Fruit fly (Drosophila melanogaster) whole organism, embryonic: ENCODE results near the gene Mtl.

Source experiments
- B-H1 ChIP-seq: fragments of 200-800 bp; sonication (Bioruptor generic); IDR thresholded peaks from 3 replicates; pipeline ENCODE4 v1.3.6; 2022; ENCODE audit warnings: missing biosample characterization, missing genetic modification characterization
- C15 ChIP-seq: fragments of 200-800 bp; sonication (Bioruptor generic); IDR thresholded peaks from 3 replicates; pipeline ENCODE4 v1.3.6; 2022; ENCODE audit warnings: missing biosample characterization, missing genetic modification characterization
- CG1024 ChIP-seq: fragments of 200-800 bp; sonication (Bioruptor generic); IDR thresholded peaks from 2 replicates; pipeline ENCODE4 v1.3.6; 2022; ENCODE audit warnings: missing biosample characterization, missing genetic modification characterization
- CG12391 ChIP-seq: fragments of 200-800 bp; sonication (Bioruptor generic); optimal IDR thresholded peaks from 3 replicates; lab custom pipeline; 2018; ENCODE audit warnings: missing biosample characterization, mild to moderate bottlenecking, missing genetic modification characterization, moderate library complexity
- CG13775 ChIP-seq: fragments of 200-800 bp; sonication (Bioruptor generic); optimal IDR thresholded peaks from 3 replicates; lab custom pipeline; 2017; ENCODE audit warnings: missing biosample characterization, mild to moderate bottlenecking, missing genetic modification characterization
- CG15514 ChIP-seq: fragments of 200-800 bp; sonication (Bioruptor generic); optimal IDR thresholded peaks from 3 replicates; lab custom pipeline; 2017; ENCODE audit warnings: missing biosample characterization, missing genetic modification characterization, mild to moderate bottlenecking, moderate library complexity, missing genetic modification reagents
- CG15696 ChIP-seq: fragments of 200-800 bp; sonication (Bioruptor generic); optimal IDR thresholded peaks from 2 replicates; lab custom pipeline; 2019; ENCODE audit warnings: missing biosample characterization, mild to moderate bottlenecking, missing genetic modification characterization, moderate library complexity
- CG17328 ChIP-seq: fragments of 200-800 bp; sonication (Bioruptor generic); IDR thresholded peaks from 2 replicates; pipeline ENCODE4 v1.3.6; 2022; ENCODE audit warnings: missing biosample characterization, missing genetic modification characterization
- CG17829 ChIP-seq: fragments of 200-800 bp; optimal IDR thresholded peaks from 2 replicates; lab custom pipeline; 2019; ENCODE audit warnings: missing biosample characterization, mild to moderate bottlenecking, missing genetic modification characterization, moderate library complexity
- CG1792 ChIP-seq: fragments of 200-800 bp; sonication (Bioruptor generic); optimal IDR thresholded peaks from 2 replicates; lab custom pipeline; 2016; ENCODE audit warnings: missing biosample characterization, missing genetic modification characterization
- CG30403 ChIP-seq: fragments of 200-800 bp; sonication (Bioruptor generic); optimal IDR thresholded peaks from 3 replicates; lab custom pipeline; 2016; ENCODE audit warnings: missing biosample characterization, missing genetic modification characterization
- CG31388 ChIP-seq: fragments of 200-800 bp; sonication (Bioruptor generic); optimal IDR thresholded peaks from 2 replicates; lab custom pipeline; 2016; ENCODE audit warnings: missing biosample characterization, missing genetic modification characterization
- CG3838 ChIP-seq: fragments of 200-800 bp; sonication (Bioruptor generic); optimal IDR thresholded peaks from 3 replicates; lab custom pipeline; 2016; ENCODE audit warnings: missing biosample characterization, missing genetic modification characterization
- CG4617 ChIP-seq: fragments of 200-800 bp; sonication (Bioruptor generic); optimal IDR thresholded peaks from 3 replicates; lab custom pipeline; 2016; ENCODE audit warnings: missing biosample characterization, missing genetic modification characterization, borderline replicate concordance
- CG4820 ChIP-seq: fragments of 200-800 bp; sonication (Bioruptor generic); optimal IDR thresholded peaks from 3 replicates; lab custom pipeline; 2016; ENCODE audit warnings: missing biosample characterization, missing genetic modification characterization
- CG8359 ChIP-seq: fragments of 200-800 bp; sonication (Bioruptor generic); optimal IDR thresholded peaks from 2 replicates; lab custom pipeline; 2017; ENCODE audit warnings: missing biosample characterization, mild to moderate bottlenecking, missing genetic modification characterization, borderline replicate concordance
- Doc2 ChIP-seq: fragments of 200-800 bp; sonication (Bioruptor generic); IDR thresholded peaks from 2 replicates; pipeline ENCODE4 v1.3.6; 2022; ENCODE audit warnings: missing biosample characterization, missing genetic modification characterization
- Dp ChIP-seq: fragments of 200-800 bp; sonication (Bioruptor generic); optimal IDR thresholded peaks from 2 replicates; lab custom pipeline; 2018; ENCODE audit warnings: missing biosample characterization, mild to moderate bottlenecking, missing genetic modification characterization, moderate library complexity
- Hey ChIP-seq: fragments of 200-800 bp; sonication (Bioruptor generic); optimal IDR thresholded peaks from 3 replicates; lab custom pipeline; 2018; ENCODE audit warnings: missing biosample characterization, mild to moderate bottlenecking, missing genetic modification characterization
- Hsf ChIP-seq: fragments of 200-800 bp; sonication (Bioruptor generic); optimal IDR thresholded peaks from 3 replicates; lab custom pipeline; 2016; ENCODE audit warnings: missing biosample characterization, missing genetic modification characterization
- Kr ChIP-seq: fragments of 200-800 bp; sonication (Bioruptor generic); optimal IDR thresholded peaks from 2 replicates; lab custom pipeline; 2017; ENCODE audit warnings: missing biosample characterization, mild to moderate bottlenecking, missing genetic modification characterization
- MBD-R2 ChIP-seq: fragments of 200-800 bp; sonication (Bioruptor generic); IDR thresholded peaks from 2 replicates; pipeline ENCODE4 v1.3.6; 2022; ENCODE audit warnings: missing biosample characterization, missing genetic modification characterization
- Mes4 ChIP-seq: fragments of 200-800 bp; sonication (Bioruptor generic); optimal IDR thresholded peaks from 2 replicates; lab custom pipeline; 2016; ENCODE audit warnings: missing biosample characterization, missing genetic modification characterization
- NfI ChIP-seq: fragments of 200-800 bp; sonication (Bioruptor generic); optimal IDR thresholded peaks from 3 replicates; lab custom pipeline; 2018; ENCODE audit warnings: missing biosample characterization, mild to moderate bottlenecking, missing genetic modification characterization, moderate library complexity
- Six4 ChIP-seq: fragments of 200-800 bp; sonication (Bioruptor generic); optimal IDR thresholded peaks from 2 replicates; lab custom pipeline; 2016; ENCODE audit warnings: missing biosample characterization, missing genetic modification characterization
- btn ChIP-seq: fragments of 200-800 bp; sonication (Bioruptor generic); optimal IDR thresholded peaks from 2 replicates; lab custom pipeline; 2016; ENCODE audit warnings: missing biosample characterization, missing genetic modification characterization
- cad ChIP-seq: fragments of >200 bp; optimal IDR thresholded peaks from 2 replicates; lab custom pipeline; 2017; ENCODE audit warnings: missing biosample characterization, missing genetic modification characterization
- chn ChIP-seq: fragments of 200-800 bp; sonication (Bioruptor generic); optimal IDR thresholded peaks from 2 replicates; lab custom pipeline; 2016; ENCODE audit warnings: missing biosample characterization, missing genetic modification characterization
- croc ChIP-seq: fragments of 200-800 bp; sonication (Bioruptor generic); conservative IDR thresholded peaks from 3 replicates; pipeline ENCODE4 v1.3.6; 2022; ENCODE audit warnings: missing biosample characterization, missing genetic modification characterization
- dati ChIP-seq: fragments of 200-800 bp; sonication (Bioruptor generic); IDR thresholded peaks from 2 replicates; pipeline ENCODE4 v1.3.6; 2022; ENCODE audit warnings: missing biosample characterization, missing genetic modification characterization
- ems ChIP-seq: fragments of 200-800 bp; sonication (Bioruptor generic); optimal IDR thresholded peaks from 3 replicates; lab custom pipeline; 2016; ENCODE audit warnings: missing biosample characterization, missing genetic modification characterization
- gce ChIP-seq: fragments of 200-800 bp; sonication (Bioruptor generic); IDR thresholded peaks from 3 replicates; pipeline ENCODE4 v1.3.6; 2022; ENCODE audit warnings: missing biosample characterization, missing genetic modification characterization
- gro ChIP-seq: fragments of 200-800 bp; sonication (Bioruptor generic); optimal IDR thresholded peaks from 2 replicates; lab custom pipeline; 2016; ENCODE audit warnings: missing biosample characterization, missing genetic modification characterization
- ham ChIP-seq: fragments of 200-800 bp; sonication (Bioruptor generic); IDR thresholded peaks from 2 replicates; pipeline ENCODE4 v1.3.6; 2022; ENCODE audit warnings: missing biosample characterization, missing genetic modification characterization
- hb ChIP-seq: fragments of 200-800 bp; sonication (Bioruptor generic); IDR thresholded peaks from 3 replicates; pipeline ENCODE4 v1.3.6; 2022; ENCODE audit warnings: missing biosample characterization, missing genetic modification characterization; ENCODE audit not compliant: partially characterized antibody
- hbn ChIP-seq: fragments of 200-800 bp; sonication (Bioruptor generic); IDR thresholded peaks from 2 replicates; pipeline ENCODE4 v1.3.6; 2022; ENCODE audit warnings: missing biosample characterization, missing genetic modification characterization; ENCODE audit not compliant: partially characterized antibody
- inv ChIP-seq: fragments of 200-800 bp; sonication (Bioruptor generic); IDR thresholded peaks from 2 replicates; pipeline ENCODE4 v1.3.6; 2022; ENCODE audit warnings: missing biosample characterization, missing genetic modification characterization; ENCODE audit not compliant: partially characterized antibody
- lmd ChIP-seq: fragments of 200-800 bp; sonication (Bioruptor generic); IDR thresholded peaks from 2 replicates; pipeline ENCODE4 v1.3.6; 2022; ENCODE audit warnings: missing biosample characterization, missing genetic modification characterization
- nau ChIP-seq: fragments of 200-800 bp; sonication (Bioruptor generic); optimal IDR thresholded peaks from 3 replicates; lab custom pipeline; 2017; ENCODE audit warnings: missing biosample characterization, mild to moderate bottlenecking, missing genetic modification characterization, missing genetic modification reagents
- org-1 ChIP-seq: fragments of 200-800 bp; sonication (Bioruptor generic); optimal IDR thresholded peaks from 2 replicates; lab custom pipeline; 2017; ENCODE audit warnings: missing biosample characterization, missing genetic modification characterization
- phol ChIP-seq: fragments of 200-800 bp; sonication (Bioruptor generic); optimal IDR thresholded peaks from 3 replicates; lab custom pipeline; 2018; ENCODE audit warnings: missing biosample characterization, mild to moderate bottlenecking, missing genetic modification characterization, moderate library complexity
- pzg ChIP-seq: fragments of 200-800 bp; sonication (Bioruptor generic); optimal IDR thresholded peaks from 3 replicates; lab custom pipeline; 2018; ENCODE audit warnings: missing biosample characterization, mild to moderate bottlenecking, missing genetic modification characterization, moderate library complexity
- rib ChIP-seq: fragments of 200-800 bp; sonication (Bioruptor generic); IDR thresholded peaks from 2 replicates; pipeline ENCODE4 v1.3.6; 2022; ENCODE audit warnings: missing biosample characterization, missing genetic modification characterization
- sim ChIP-seq: fragments of 200-800 bp; sonication (Bioruptor generic); IDR thresholded peaks from 2 replicates; pipeline ENCODE4 v1.3.6; 2022; ENCODE audit warnings: missing biosample characterization, missing genetic modification characterization
- slbo ChIP-seq: fragments of 200-800 bp; sonication (Bioruptor generic); IDR thresholded peaks from 2 replicates; pipeline ENCODE4 v1.3.6; 2022; ENCODE audit warnings: missing biosample characterization, missing genetic modification characterization
- sna ChIP-seq: fragments of 200-800 bp; sonication (Bioruptor generic); IDR thresholded peaks from 2 replicates; pipeline ENCODE4 v1.3.6; 2022; ENCODE audit warnings: missing biosample characterization, missing genetic modification characterization; ENCODE audit not compliant: partially characterized antibody
- sr ChIP-seq: fragments of 200-800 bp; sonication (Bioruptor generic); IDR thresholded peaks from 3 replicates; pipeline ENCODE4 v1.3.6; 2022; ENCODE audit warnings: missing biosample characterization, missing genetic modification characterization
- tio ChIP-seq: fragments of 200-800 bp; sonication (Bioruptor generic); optimal IDR thresholded peaks from 2 replicates; lab custom pipeline; 2017; ENCODE audit warnings: missing biosample characterization, missing genetic modification characterization, inconsistent platforms
- trem ChIP-seq: fragments of 200-800 bp; optimal IDR thresholded peaks from 3 replicates; lab custom pipeline; 2019; ENCODE audit warnings: missing biosample characterization, mild to moderate bottlenecking, missing genetic modification characterization, moderate library complexity
- tup ChIP-seq: fragments of 200-800 bp; sonication (Bioruptor generic); optimal IDR thresholded peaks from 2 replicates; lab custom pipeline; 2016; ENCODE audit warnings: missing biosample characterization, mild to moderate bottlenecking, missing genetic modification characterization, moderate library complexity
- usp ChIP-seq: fragments of >200 bp; optimal IDR thresholded peaks from 2 replicates; lab custom pipeline; 2017; ENCODE audit warnings: missing biosample characterization, missing genetic modification characterization

The Mtl gene

DNA sequence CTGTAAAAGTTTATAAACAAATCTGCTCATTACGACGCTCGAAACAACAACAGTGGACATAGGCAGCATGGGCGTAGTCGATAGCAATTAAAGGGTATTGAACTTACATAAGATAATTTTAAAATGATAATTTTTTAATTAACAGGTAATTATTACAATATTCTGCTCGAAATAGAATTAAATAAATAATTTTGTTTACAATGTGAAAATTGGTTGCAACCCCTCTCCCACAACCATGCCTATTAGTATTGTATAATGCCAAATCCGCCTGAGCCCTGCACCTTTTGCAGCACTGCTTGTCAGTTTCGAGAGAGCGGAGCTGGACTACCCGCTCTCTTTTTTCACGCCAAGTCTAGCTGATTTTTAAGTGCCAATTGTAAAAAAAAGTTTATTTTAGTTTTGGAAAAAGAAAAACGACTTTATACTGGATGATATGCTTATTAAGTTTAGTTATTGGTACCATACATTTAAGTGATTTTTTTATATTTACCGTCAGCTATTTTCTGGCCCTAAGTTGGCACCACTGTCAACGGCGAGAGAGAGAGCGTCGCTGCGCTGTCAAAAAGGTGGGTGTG, at the start of gene Mtl, which contains the start of gene CG5611 (continued):
- peak; percentile 100 for TF ChIP-seq CG13775 (GFP tag; lab: Kevin White, UChicago)
- peak; percentile 100 for TF ChIP-seq gce
- no peak for TF ChIP-seq sna
- TF ChIP-seq usp (GFP tag; lab: Kevin White, UChicago): no peak
- TF ChIP-seq CG1792 (GFP tag; lab: Kevin White, UChicago): peak; percentile 95
- peak; percentile 100 for TF ChIP-seq CG17328
- TF ChIP-seq tio: peak; percentile 99
- peak; percentile 99 for TF ChIP-seq sr (GFP tag; lab: Robert Waterston, UW)
- TF ChIP-seq CG3838 (GFP tag; lab: Kevin White, UChicago): peak; percentile 97
- TF ChIP-seq C15 (GFP tag; lab: Robert Waterston, UW): peak; percentile 99
- peak; percentile 100 for TF ChIP-seq slbo (GFP tag; lab: Robert Waterston, UW)
- TF ChIP-seq btn (GFP tag; lab: Kevin White, UChicago): peak; percentile 87
- TF ChIP-seq phol (tag; lab: Kevin White, UChicago): peak; percentile 100
- TF ChIP-seq CG4617 (GFP tag; lab: Kevin White, UChicago): peak; percentile 100
- peak; percentile 99 for TF ChIP-seq dati (GFP tag; lab: Robert Waterston, UW)
- TF ChIP-seq ems (GFP tag; lab: Kevin White, UChicago): peak; percentile 98
- peak; percentile 100 for TF ChIP-seq lmd
- TF ChIP-seq croc: peak; percentile 100
- peak; percentile 100 for TF ChIP-seq CG30403 (GFP tag; lab: Kevin White, UChicago)
- TF ChIP-seq Hey (tag; lab: Kevin White, UChicago): peak; percentile 97
- peak; percentile 97 for TF ChIP-seq trem (tag; lab: Kevin White, UChicago)
- peak; percentile 35; the same call in 1 of the 2 replicates for TF ChIP-seq hbn
- TF ChIP-seq CG15514 (GFP tag; lab: Kevin White, UChicago): peak; percentile 95
- peak; percentile 80 for TF ChIP-seq Kr (GFP tag; lab: Kevin White, UChicago)
- TF ChIP-seq sim (GFP tag; lab: Robert Waterston, UW): peak; percentile 99
- TF ChIP-seq inv (GFP tag; lab: Robert Waterston, UW): no peak
- peak; percentile 100 for TF ChIP-seq MBD-R2 (GFP tag; lab: Robert Waterston, UW)
- TF ChIP-seq Dp (GFP tag; lab: Kevin White, UChicago): peak; percentile 41
- TF ChIP-seq ham (GFP tag; lab: Robert Waterston, UW): peak; percentile 99
- peak; percentile 96 for TF ChIP-seq CG8359 (GFP tag; lab: Kevin White, UChicago)
- peak; percentile 100 for TF ChIP-seq NfI
- peak; percentile 100 for TF ChIP-seq CG15696 (tag; lab: Kevin White, UChicago)
- TF ChIP-seq rib (GFP tag; lab: Robert Waterston, UW): peak; percentile 100
- peak; percentile 64 for TF ChIP-seq pzg (GFP tag; lab: Kevin White, UChicago)
- peak; percentile 99 for TF ChIP-seq CG4820 (GFP tag; lab: Kevin White, UChicago)
- peak; percentile 99 for TF ChIP-seq Doc2 (GFP tag; lab: Robert Waterston, UW)
- peak; percentile 99 for TF ChIP-seq Six4 (GFP tag; lab: Kevin White, UChicago)
- TF ChIP-seq chn (GFP tag; lab: Kevin White, UChicago): peak; percentile 99
- TF ChIP-seq gro: peak; percentile 97
- TF ChIP-seq CG12391 (tag; lab: Kevin White, UChicago): peak; percentile 100
- TF ChIP-seq CG17829 (tag; lab: Kevin White, UChicago): peak; percentile 100
- peak; percentile 99 for TF ChIP-seq CG31388 (GFP tag; lab: Kevin White, UChicago)
- no peak for TF ChIP-seq hb (GFP tag; lab: Robert Waterston, UW)
- peak; percentile 98 for TF ChIP-seq CG1024 (GFP tag; lab: Robert Waterston, UW)
- peak; percentile 100 for TF ChIP-seq B-H1
- peak; percentile 99 for TF ChIP-seq Hsf
- peak; percentile 99 for TF ChIP-seq nau
- TF ChIP-seq Mes4 (GFP tag; lab: Kevin White, UChicago): peak; percentile 88
- peak; percentile 99 for TF ChIP-seq org-1 (GFP tag; lab: Kevin White, UChicago)
- peak; percentile 98 for TF ChIP-seq tup
- TF ChIP-seq cad (GFP tag; lab: Kevin White, UChicago): no peak
